Worm (Caenorhabditis elegans) whole organism, late embryonic: ENCODE measurements around the gene T09D3.9.
A peak's percentile ranks its signal among the peaks of the same experiment; 100 is the strongest.

Experiments
- K09A11.1 ChIP-seq: sonication (generic microtip); optimal IDR thresholded peaks from 2 replicates; lab custom pipeline; 2017; ENCODE audit warnings: antibody characterized with exemption, mild to moderate bottlenecking, missing genetic modification characterization, missing compliant biosample characterization; ENCODE audit not compliant: insufficient read depth
- ceh-19 ChIP-seq: fragments of 200-800 bp; sonication (Bioruptor generic); optimal IDR thresholded peaks from 2 replicates; lab custom pipeline; 2018; ENCODE audit warnings: mild to moderate bottlenecking, missing genetic modification characterization, missing compliant biosample characterization
- dmd-4 ChIP-seq: sonication (generic microtip); optimal IDR thresholded peaks from 2 replicates; lab custom pipeline; 2016; ENCODE audit warnings: borderline replicate concordance, missing genetic modification characterization, missing compliant biosample characterization
- elt-2 ChIP-seq: sonication (generic microtip); optimal IDR thresholded peaks from 2 replicates; lab custom pipeline; 2016; ENCODE audit warnings: missing genetic modification reagents, missing genetic modification characterization, missing compliant biosample characterization
- gmeb-2 ChIP-seq: sonication (generic microtip); optimal IDR thresholded peaks from 2 replicates; lab custom pipeline; 2016; ENCODE audit warnings: missing genetic modification characterization, inconsistent platforms, missing compliant biosample characterization
- hlh-6 ChIP-seq: sonication (generic microtip); optimal IDR thresholded peaks from 2 replicates; lab custom pipeline; 2016; ENCODE audit warnings: missing genotype, missing genetic modification characterization, missing compliant biosample characterization
- nhr-11 ChIP-seq: fragments of 150-350 bp; optimal IDR thresholded peaks from 2 replicates; lab custom pipeline; 2014; ENCODE audit warnings: missing biosample characterization, missing genetic modification characterization
- nhr-232 ChIP-seq: sonication (generic microtip); optimal IDR thresholded peaks from 2 replicates; lab custom pipeline; 2016; ENCODE audit warnings: missing genetic modification characterization, missing compliant biosample characterization
- ref-2 ChIP-seq: sonication (generic microtip); optimal IDR thresholded peaks from 2 replicates; lab custom pipeline; 2016; ENCODE audit warnings: missing genetic modification characterization, missing compliant biosample characterization
- sdc-2 ChIP-seq: sonication (generic microtip); optimal IDR thresholded peaks from 2 replicates; lab custom pipeline; 2016; ENCODE audit warnings: missing genotype, missing genetic modification characterization, missing compliant biosample characterization
- sox-4 ChIP-seq: sonication (generic microtip); optimal IDR thresholded peaks from 2 replicates; lab custom pipeline; 2017; ENCODE audit warnings: mild to moderate bottlenecking, missing genetic modification characterization, inconsistent platforms, missing compliant biosample characterization
- ttx-3 ChIP-seq: sonication (generic microtip); optimal IDR thresholded peaks from 2 replicates; lab custom pipeline; 2016; ENCODE audit warnings: missing genetic modification reagents, missing genetic modification characterization, missing compliant biosample characterization
- unc-3 ChIP-seq, 2 experiments: fragments of 200-800 bp in 1 of 2; sonication (Bioruptor generic) in 1 of 2; sonication (generic microtip) in 1 of 2; conservative IDR thresholded peaks in 1 of 2; optimal IDR thresholded peaks in 1 of 2; 2 replicates each; pipeline versions ENCODE4 v1.3.6 to Lab custom; 2016 to 2022; ENCODE audit warnings: missing compliant biosample characterization in 2 of 2, missing genetic modification characterization in 2 of 2, missing genetic modification reagents in 1 of 2
- unc-55 ChIP-seq: sonication (generic microtip); optimal IDR thresholded peaks from 2 replicates; lab custom pipeline; 2017; ENCODE audit warnings: missing biosample characterization, missing genetic modification reagents, missing genetic modification characterization

ce11 chrV:5408921-5409320, 40.2 kb upstream of the T09D3.9 start:
- TF ChIP-seq ttx-3 (tag; lab: Kevin White, UChicago) (no peak), ref-2 (tag; lab: Kevin White, UChicago) (no peak), elt-2 (tag; lab: Kevin White, UChicago) (no peak), unc-55 (GFP tag; lab: Kevin White, UChicago) (peak; percentile 94), dmd-4 (no peak), sox-4 (tag; lab: Kevin White, UChicago) (no peak), nhr-11 (tag; lab: Kevin White, UChicago) (no peak), ceh-19 (GFP tag; lab: Kevin White, UChicago) (no peak), gmeb-2 (tag; lab: Kevin White, UChicago) (no peak), sdc-2 (tag; lab: Kevin White, UChicago) (no peak), K09A11.1 (no peak), hlh-6 (tag; lab: Kevin White, UChicago) (no peak), unc-3 (GFP tag; conservative IDR thresholded peaks at IDR 0.05; lab: Robert Waterston, UW) (no peak), unc-3 (tag; optimal IDR thresholded peaks at IDR 0.05; lab: Kevin White, UChicago) (no peak), nhr-232 (tag; lab: Kevin White, UChicago) (no peak)
